Worm (Caenorhabditis elegans) whole organism, L4/young adult: Measurements from ENCODE around the gene kcnl-4.

Experiments
- W03F9.2 ChIP-seq: fragments of 150-350 bp; optimal IDR thresholded peaks from 2 replicates; lab custom pipeline; 2014; ENCODE audit warnings: missing biosample characterization, missing genetic modification characterization
- dao-5 ChIP-seq: sonication (generic microtip); optimal IDR thresholded peaks from 2 replicates; lab custom pipeline; 2016; ENCODE audit warnings: missing genotype, missing genetic modification characterization, moderate library complexity, missing compliant biosample characterization
- him-1 ChIP-seq: sonication (generic microtip); optimal IDR thresholded peaks from 2 replicates; lab custom pipeline; 2016; ENCODE audit warnings: missing genotype, missing genetic modification reagents, missing genetic modification characterization, missing compliant biosample characterization

kcnl-4 gene

DNA sequence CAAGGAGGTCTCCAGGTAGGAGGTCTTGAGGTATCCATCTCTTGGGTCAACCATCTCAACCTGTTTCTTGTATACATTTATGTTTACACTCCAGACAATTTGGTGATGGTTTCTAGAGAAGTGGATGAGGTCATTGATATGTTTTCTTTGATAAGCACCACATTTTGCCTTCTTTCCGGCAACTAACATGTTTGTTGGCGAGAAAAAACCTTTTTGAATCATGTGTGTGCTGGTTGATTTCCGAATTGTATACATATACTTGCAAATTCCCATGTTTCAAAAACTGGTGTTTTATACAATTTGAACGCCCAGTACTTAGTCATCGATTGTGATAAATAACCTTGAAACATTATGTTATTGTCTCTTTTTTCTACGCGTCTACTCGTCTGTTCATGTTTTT, 26.8 kb upstream of the kcnl-4 start:
- no peak for TF ChIP-seq dao-5 (tag; lab: Kevin White, UChicago)
- TF ChIP-seq W03F9.2 (tag; lab: Kevin White, UChicago), result no peak
- no peak for TF ChIP-seq him-1 (tag; lab: Kevin White, UChicago)

DNA sequence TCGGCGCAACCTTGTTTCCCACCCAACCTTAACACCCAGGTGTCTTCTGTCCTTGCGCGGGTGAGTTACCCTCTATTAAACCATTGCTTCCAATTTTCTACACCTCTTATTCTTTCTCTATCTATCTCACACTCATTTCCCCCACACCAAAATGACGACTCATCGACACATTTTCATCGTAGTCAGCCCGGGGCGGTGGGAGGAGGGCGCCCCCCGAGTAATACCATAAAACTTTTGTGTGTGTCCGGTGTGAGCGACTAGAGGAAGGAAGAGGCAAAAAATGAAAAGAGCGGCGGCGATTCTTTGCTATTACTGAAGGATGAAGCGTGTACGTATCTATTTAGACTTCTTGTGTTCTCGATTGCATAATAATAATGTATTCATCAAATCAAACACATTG, 26.1 kb upstream of the kcnl-4 start:
- no peak for TF ChIP-seq W03F9.2 (tag; lab: Kevin White, UChicago)
- TF ChIP-seq dao-5 (tag; lab: Kevin White, UChicago), result no peak
- TF ChIP-seq him-1 (tag; lab: Kevin White, UChicago), result no peak

DNA sequence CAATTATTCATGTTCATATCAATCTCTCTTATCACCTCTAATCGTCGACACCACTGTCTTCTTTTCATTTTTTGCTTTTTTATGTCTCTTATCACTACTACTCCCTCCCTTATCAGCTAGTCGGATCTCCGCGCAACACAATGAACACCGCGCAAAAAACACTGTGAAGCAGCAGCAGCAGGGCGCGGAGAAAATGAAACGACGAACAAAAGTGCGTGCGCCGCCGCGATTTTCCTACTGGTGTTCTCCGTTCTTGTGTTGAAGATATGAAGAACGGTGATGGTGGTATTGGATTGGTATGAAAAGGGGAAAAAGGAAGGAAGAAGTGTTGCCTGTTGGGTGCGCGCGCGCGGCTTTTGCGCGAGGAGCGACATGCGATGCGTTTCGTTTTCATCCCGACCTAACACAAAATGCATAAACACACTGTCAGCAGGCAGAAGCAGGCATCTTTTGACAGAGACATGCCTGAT, 25.1 kb upstream of the kcnl-4 start:
- TF ChIP-seq W03F9.2 (tag; lab: Kevin White, UChicago) (no peak), dao-5 (tag; lab: Kevin White, UChicago) (no peak), him-1 (tag; lab: Kevin White, UChicago) (no peak)

DNA sequence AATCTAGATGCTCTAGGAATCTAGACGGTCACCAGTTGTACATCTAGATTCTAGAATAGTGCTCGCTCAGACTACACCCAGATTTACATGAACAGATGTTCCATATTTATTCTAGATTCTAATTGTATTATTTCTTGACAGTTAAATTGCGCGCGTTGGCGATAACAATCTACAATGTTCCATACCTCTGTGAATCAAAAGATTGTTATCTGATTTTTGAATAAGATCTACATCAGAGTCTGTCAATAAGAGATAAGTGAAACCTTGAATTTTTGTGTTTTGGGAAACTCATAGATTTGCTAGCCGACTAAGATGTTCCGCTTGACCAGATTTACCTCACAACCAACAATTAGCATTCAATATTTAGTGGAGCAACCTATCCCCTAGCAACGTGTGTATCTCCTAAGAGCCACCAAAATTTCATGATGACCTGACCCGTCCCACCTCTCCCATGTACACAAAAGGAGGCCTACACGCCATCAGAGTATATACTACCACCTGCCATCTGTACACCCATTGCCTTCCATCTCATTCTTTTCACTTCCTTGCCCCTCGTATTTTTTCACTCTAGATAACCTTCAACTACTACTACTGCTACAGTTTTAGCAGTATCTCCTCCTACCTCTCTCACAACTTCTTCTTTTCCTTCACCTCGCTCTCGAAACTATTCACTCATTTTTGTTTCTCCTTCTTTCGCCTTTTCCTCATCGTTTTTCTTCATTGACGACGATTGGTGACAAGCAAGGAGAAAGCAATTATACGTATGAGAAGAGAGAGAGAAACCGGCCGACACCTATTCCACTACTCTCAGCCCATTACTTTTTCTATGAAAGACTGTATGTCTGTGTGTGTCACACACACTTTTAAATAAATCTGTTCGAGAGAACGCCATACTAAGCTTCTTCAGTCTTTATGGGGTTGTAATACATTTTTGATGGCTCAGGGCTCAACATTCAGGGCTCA, 23.9 kb upstream of the kcnl-4 start:
- TF ChIP-seq dao-5 (tag; lab: Kevin White, UChicago) (no peak), him-1 (tag; lab: Kevin White, UChicago) (no peak)

ce11 chrV:14508005-14508521, 22.9 kb upstream of the kcnl-4 start, which contains the start of gene R02D5.1:
Gene R02D5.1 (plus strand): TSS chrV:14508249.
- TF ChIP-seq W03F9.2 (tag; lab: Kevin White, UChicago), result no peak
- TF ChIP-seq dao-5 (tag; lab: Kevin White, UChicago), result no peak
- no peak for TF ChIP-seq him-1 (tag; lab: Kevin White, UChicago)

- TF ChIP-seq him-1 (tag; lab: Kevin White, UChicago) (no peak), W03F9.2 (tag; lab: Kevin White, UChicago) (no peak), dao-5 (tag; lab: Kevin White, UChicago) (no peak)
Observed at ce11 chrV:14508556-14508955, 22.4 kb upstream of the kcnl-4 start.

- TF ChIP-seq W03F9.2 (tag; lab: Kevin White, UChicago) (no peak), him-1 (tag; lab: Kevin White, UChicago) (no peak), dao-5 (tag; lab: Kevin White, UChicago) (no peak)
Observed at ce11 chrV:14510746-14511145, 20.2 kb upstream of the kcnl-4 start, which contains the start of gene R02D5.9. Gene R02D5.9 (minus strand): TSS chrV:14511123.

DNA sequence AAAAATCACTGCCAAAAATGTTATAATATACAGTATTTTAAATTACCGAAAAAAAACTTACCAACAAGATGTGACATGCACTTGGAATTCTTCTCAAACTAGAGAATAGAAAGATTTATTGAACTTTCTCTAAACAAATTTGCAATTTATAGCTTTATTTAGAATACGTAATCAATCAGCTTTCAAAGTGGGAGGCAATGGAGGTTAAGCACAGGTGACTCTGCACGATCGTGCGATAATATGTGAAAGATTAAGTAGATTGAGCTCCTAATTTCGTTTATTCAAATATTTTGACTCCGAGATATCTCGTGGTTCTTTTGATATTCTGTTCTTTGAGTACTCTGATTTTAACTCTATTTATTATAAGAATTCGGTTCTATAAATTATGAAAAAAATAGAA, 12.9 kb upstream of the kcnl-4 start, which contains the start of gene R02D5.6:
Gene R02D5.6 (minus strand): TSS at position 101 of the 400 bp plus-strand sequence.
- no peak for TF ChIP-seq him-1 (tag; lab: Kevin White, UChicago)
- TF ChIP-seq dao-5 (tag; lab: Kevin White, UChicago), result no peak
- TF ChIP-seq W03F9.2 (tag; lab: Kevin White, UChicago), result no peak

- no peak for TF ChIP-seq him-1 (tag; lab: Kevin White, UChicago)
- TF ChIP-seq W03F9.2 (tag; lab: Kevin White, UChicago), result no peak
- TF ChIP-seq dao-5 (tag; lab: Kevin White, UChicago), result no peak
Observed at ce11 chrV:14519268-14519667, 11.6 kb upstream of the kcnl-4 start, which contains the start of gene R02D5.8. Gene R02D5.8 (minus strand): TSS chrV:14519368.

DNA sequence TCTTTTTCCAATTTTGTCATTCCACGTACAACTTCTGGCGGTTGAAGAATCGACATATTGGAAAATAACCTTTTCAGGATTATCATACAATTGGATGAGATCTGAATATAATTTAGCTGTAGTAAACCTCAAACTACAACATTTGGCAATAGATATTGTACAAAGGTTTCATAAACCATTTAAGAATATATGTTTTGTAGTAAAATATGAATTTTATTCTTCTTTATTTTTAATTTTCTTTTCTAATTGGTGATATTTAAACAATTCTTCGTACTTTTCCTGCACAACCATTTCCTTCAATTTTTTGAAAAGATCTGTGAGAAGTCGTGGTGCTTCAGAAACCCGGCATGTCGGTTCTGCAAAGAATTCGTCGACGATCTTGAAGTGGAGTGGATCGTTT, 9.9 kb upstream of the kcnl-4 start, which contains the start of gene C53A5.17:
Gene C53A5.17 (minus strand): TSS at position 101 of the 400 bp plus-strand sequence.
- TF ChIP-seq W03F9.2 (tag; lab: Kevin White, UChicago) (no peak), dao-5 (tag; lab: Kevin White, UChicago) (no peak), him-1 (tag; lab: Kevin White, UChicago) (no peak)

DNA sequence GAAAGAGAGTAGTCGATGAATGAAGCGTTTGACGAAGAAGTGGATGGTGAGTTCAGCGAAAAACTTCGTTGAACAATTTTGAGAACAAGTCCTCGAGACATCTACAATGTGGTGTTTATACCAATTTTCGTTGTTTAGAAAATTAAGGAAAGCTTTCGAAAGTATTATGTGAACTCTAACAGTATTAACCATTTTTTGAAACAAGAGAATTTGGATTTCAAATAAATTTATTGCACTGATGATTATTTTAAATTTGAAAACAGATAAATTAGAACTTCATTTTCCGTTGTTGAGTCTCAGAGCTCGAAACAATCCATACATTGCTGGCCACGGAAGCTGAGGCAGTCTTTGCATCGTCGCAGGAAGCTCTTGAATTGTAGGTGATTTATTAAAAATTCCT, 8.4 kb upstream of the kcnl-4 start, which contains the start of gene C53A5.16:
Gene C53A5.16 (minus strand): TSS at position 101 of the 400 bp plus-strand sequence.
- TF ChIP-seq him-1 (tag; lab: Kevin White, UChicago) (no peak), dao-5 (tag; lab: Kevin White, UChicago) (no peak), W03F9.2 (tag; lab: Kevin White, UChicago) (no peak)

DNA sequence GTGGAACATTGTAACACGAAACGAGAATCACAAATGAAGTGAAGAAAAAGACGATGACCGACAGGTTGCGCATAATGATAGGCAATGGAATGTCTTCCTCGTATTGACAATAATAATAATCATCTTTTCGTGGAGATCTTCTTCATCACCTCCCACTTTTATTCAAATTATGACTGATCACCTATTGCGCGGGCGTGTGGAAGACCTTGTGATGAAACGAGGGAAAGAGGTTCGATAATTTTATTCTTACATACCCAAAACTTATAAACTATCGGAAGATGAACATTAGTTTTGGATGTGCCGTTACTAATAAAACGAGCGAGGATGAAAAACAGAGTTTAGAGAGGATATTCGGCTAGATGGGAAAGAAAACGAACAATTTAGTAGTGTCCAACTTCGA, 7.8 kb upstream of the kcnl-4 start, which contains the start of gene C53A5.2:
Gene C53A5.2 (minus strand): TSS at position 101 of the 400 bp plus-strand sequence.
- TF ChIP-seq dao-5 (tag; lab: Kevin White, UChicago) (no peak), W03F9.2 (tag; lab: Kevin White, UChicago) (no peak), him-1 (tag; lab: Kevin White, UChicago) (no peak)
